Fruit fly (Drosophila melanogaster) whole organism, prepupa: ENCODE data around the gene CG18259.

Experiments used
- CG11762 ChIP-seq: fragments of 200-800 bp; sonication (Bioruptor generic); optimal IDR thresholded peaks from 3 replicates; lab custom pipeline; 2016; ENCODE audit warnings: missing biosample characterization, missing genetic modification characterization; ENCODE audit not compliant: insufficient read depth
- CG32006 ChIP-seq: fragments of 200-800 bp; sonication (Bioruptor generic); optimal IDR thresholded peaks from 3 replicates; lab custom pipeline; 2017; ENCODE audit warnings: missing biosample characterization, mild to moderate bottlenecking, missing genetic modification characterization
- CG34406 ChIP-seq: fragments of 200-800 bp; sonication (Bioruptor generic); optimal IDR thresholded peaks from 3 replicates; lab custom pipeline; 2016; ENCODE audit warnings: missing biosample characterization, missing genetic modification characterization
- CG6163 ChIP-seq: fragments of 200-800 bp; sonication (Bioruptor generic); IDR thresholded peaks from 3 replicates; pipeline ENCODE4 v1.3.6; 2022; ENCODE audit warnings: missing biosample characterization, missing genetic modification characterization
- CG6854 ChIP-seq: fragments of 200-800 bp; sonication (Bioruptor generic); optimal IDR thresholded peaks from 2 replicates; lab custom pipeline; 2017; ENCODE audit warnings: missing biosample characterization, mild to moderate bottlenecking, missing genetic modification characterization
- Ets21C ChIP-seq: fragments of 200-800 bp; sonication (Bioruptor generic); optimal IDR thresholded peaks from 3 replicates; lab custom pipeline; 2016; ENCODE audit warnings: missing biosample characterization, missing genetic modification characterization
- Hr38 ChIP-seq: sonication (Bioruptor generic); optimal IDR thresholded peaks from 2 replicates; lab custom pipeline; 2016; ENCODE audit warnings: missing biosample characterization, missing genetic modification characterization
- Hr39 ChIP-seq: fragments of 200-800 bp; sonication (Bioruptor generic); optimal IDR thresholded peaks from 2 replicates; lab custom pipeline; 2016; ENCODE audit warnings: missing biosample characterization, missing genetic modification characterization
- Hr4 ChIP-seq: fragments of 200-800 bp; sonication (Bioruptor generic); optimal IDR thresholded peaks from 3 replicates; lab custom pipeline; 2016; ENCODE audit warnings: missing biosample characterization, missing genetic modification characterization
- Lpt ChIP-seq: fragments of 200-800 bp; sonication (Bioruptor generic); optimal IDR thresholded peaks from 3 replicates; lab custom pipeline; 2016; ENCODE audit warnings: missing biosample characterization, missing genetic modification characterization
- Smox ChIP-seq: fragments of 200-800 bp; sonication (Bioruptor generic); optimal IDR thresholded peaks from 3 replicates; lab custom pipeline; 2016; ENCODE audit warnings: missing biosample characterization, missing genetic modification characterization
- cyc ChIP-seq: fragments of 200-800 bp; sonication (Bioruptor generic); optimal IDR thresholded peaks from 3 replicates; lab custom pipeline; 2016; ENCODE audit warnings: missing biosample characterization, missing genetic modification characterization
- dac ChIP-seq: fragments of 200-800 bp; sonication (Bioruptor generic); optimal IDR thresholded peaks from 2 replicates; lab custom pipeline; 2017; ENCODE audit warnings: missing biosample characterization, mild to moderate bottlenecking, missing genetic modification characterization
- fd85E ChIP-seq: fragments of 200-800 bp; sonication (Bioruptor generic); optimal IDR thresholded peaks from 3 replicates; lab custom pipeline; 2016; ENCODE audit warnings: missing biosample characterization, missing genetic modification characterization
- fkh ChIP-seq: fragments of 200-800 bp; sonication (Bioruptor generic); optimal IDR thresholded peaks from 3 replicates; lab custom pipeline; 2017; ENCODE audit warnings: missing biosample characterization, mild to moderate bottlenecking, missing genetic modification characterization, moderate library complexity
- net ChIP-seq: fragments of 200-800 bp; sonication (Bioruptor generic); optimal IDR thresholded peaks from 3 replicates; lab custom pipeline; 2016; ENCODE audit warnings: missing biosample characterization, missing genetic modification characterization
- spab ChIP-seq: fragments of 200-800 bp; sonication (Bioruptor generic); optimal IDR thresholded peaks from 2 replicates; lab custom pipeline; 2017; ENCODE audit warnings: missing biosample characterization, mild to moderate bottlenecking, missing genetic modification characterization, missing genetic modification reagents

CG18259 gene

DNA sequence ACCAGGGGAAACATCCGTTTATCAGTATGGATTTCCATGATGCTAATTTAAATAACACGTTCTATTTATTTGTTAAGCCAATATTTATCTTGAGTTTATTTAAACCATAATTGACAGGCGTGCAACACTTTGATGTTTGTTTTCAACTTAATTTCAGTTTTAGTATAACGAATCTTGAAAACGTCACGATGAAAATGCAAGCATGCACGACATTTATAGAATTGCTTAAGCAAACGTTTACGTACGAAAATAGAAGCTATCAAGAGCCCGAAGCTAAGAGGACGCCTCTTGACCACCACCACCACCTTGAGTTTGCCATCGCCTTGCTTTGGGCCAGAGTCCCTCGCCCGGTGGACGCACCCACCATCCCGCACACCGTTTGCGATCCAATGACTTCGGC, 11.9 kb downstream of the CG18259 start:
- no peak for TF ChIP-seq Hr39 (GFP tag; lab: Kevin White, UChicago)
- no peak for TF ChIP-seq Ets21C (GFP tag; lab: Kevin White, UChicago)
- TF ChIP-seq CG6163 (GFP tag; lab: Robert Waterston, UW), result no peak
- no peak for TF ChIP-seq Hr38 (GFP tag; lab: Kevin White, UChicago)
- TF ChIP-seq CG11762, result no peak
- TF ChIP-seq spab (GFP tag; lab: Kevin White, UChicago), result no peak

DNA sequence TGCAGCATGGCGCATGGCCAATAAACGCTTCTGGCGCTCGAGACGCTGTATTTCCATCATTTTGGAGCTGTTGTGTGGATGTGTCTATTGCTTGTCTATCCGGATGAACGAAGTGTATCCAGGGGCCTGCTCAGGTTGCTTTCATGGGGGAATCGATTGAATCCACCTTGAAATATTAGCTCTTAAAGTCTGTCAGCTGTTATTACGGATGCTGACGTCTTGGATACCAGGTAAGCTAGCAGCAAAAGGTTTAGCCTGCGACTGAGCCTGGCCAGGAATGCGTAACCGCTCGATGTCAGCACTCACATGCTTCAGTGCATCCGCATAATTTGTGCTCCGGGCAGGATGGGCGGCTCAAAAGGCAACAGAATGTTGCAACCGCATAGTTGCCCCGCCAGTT, 35.1 kb downstream of the CG18259 start, which contains the start of gene CG12609:
CG12609 (minus strand) TSS at position 101 of the 400 bp plus-strand sequence.
- TF ChIP-seq fkh (GFP tag; lab: Kevin White, UChicago), result no peak
- TF ChIP-seq Smox, result no peak
- TF ChIP-seq Lpt (GFP tag; lab: Kevin White, UChicago), result no peak

DNA sequence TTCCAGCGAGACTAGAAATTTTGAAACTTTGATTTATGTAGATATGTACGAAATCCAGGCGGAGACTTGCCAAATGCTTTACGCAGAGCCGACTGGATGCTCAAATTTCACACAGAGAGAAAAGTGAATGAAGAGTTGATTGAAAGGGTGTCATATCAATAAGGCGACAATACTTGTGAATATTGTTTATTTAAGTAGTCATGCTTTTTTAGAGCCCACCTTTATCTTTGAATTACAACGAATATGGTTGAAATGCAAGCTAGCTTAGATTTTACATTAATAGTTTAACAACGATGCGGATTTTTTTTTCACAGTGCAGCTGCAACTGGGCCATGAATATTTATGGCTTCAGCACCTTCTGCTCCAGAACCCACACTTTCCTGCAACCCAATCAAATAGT, 43.5 kb downstream of the CG18259 start, which contains the start of gene CG6873:
CG6873 (minus strand) TSS at position 101 of the 400 bp plus-strand sequence.
- no peak for TF ChIP-seq Hr4 (GFP tag; lab: Kevin White, UChicago)
- no peak for TF ChIP-seq CG34406 (GFP tag; lab: Kevin White, UChicago)
- no peak for TF ChIP-seq dac (GFP tag; lab: Kevin White, UChicago)
- no peak for TF ChIP-seq cyc (GFP tag; lab: Kevin White, UChicago)
- no peak for TF ChIP-seq fd85E (GFP tag; lab: Kevin White, UChicago)
- TF ChIP-seq net (GFP tag; lab: Kevin White, UChicago), result no peak
- no peak for TF ChIP-seq CG32006 (GFP tag; lab: Kevin White, UChicago)
- TF ChIP-seq Smox, result no peak
- TF ChIP-seq Ets21C (GFP tag; lab: Kevin White, UChicago), result no peak
- TF ChIP-seq CG6854 (GFP tag; lab: Kevin White, UChicago), result no peak
